Worm (Caenorhabditis elegans): Measurements from ENCODE around the gene C08B6.2.

ce11 chrV:10078244-10078643 is 27.3 kb upstream of the C08B6.2 start, which contains the start of gene R04B5.1:
- TF ChIP-seq ama-1 (optimal IDR thresholded peaks at IDR 0.05) (no peak), elt-2 (tag; optimal IDR thresholded peaks at IDR 0.05) (no peak), C08G9.2 (tag; optimal IDR thresholded peaks at IDR 0.05) (no peak), nhr-11 (tag; optimal IDR thresholded peaks at IDR 0.05) (no peak), hlh-13 (GFP tag; optimal IDR thresholded peaks at IDR 0.05) (no peak), pax-1 (tag; optimal IDR thresholded peaks at IDR 0.05) (no peak), ceh-9 (tag; optimal IDR thresholded peaks at IDR 0.05) (no peak)
